Fruit fly (Drosophila melanogaster) whole organism, prepupa: ENCODE results near the gene CG6495.
A peak's percentile ranks its signal among the peaks of the same experiment; 100 is the strongest.

ENCODE experiments used
- Blimp-1 ChIP-seq: fragments of 200-800 bp; sonication (Bioruptor generic); optimal IDR thresholded peaks from 3 replicates; lab custom pipeline; 2017; ENCODE audit warnings: missing biosample characterization, missing genetic modification characterization, mild to moderate bottlenecking, moderate library complexity, missing genetic modification reagents
- CG10631 ChIP-seq: fragments of 200-800 bp; sonication (Bioruptor generic); optimal IDR thresholded peaks from 2 replicates; lab custom pipeline; 2016; ENCODE audit warnings: missing biosample characterization, missing genetic modification characterization
- CG10669 ChIP-seq: fragments of 200-800 bp; sonication (Bioruptor generic); optimal IDR thresholded peaks from 3 replicates; lab custom pipeline; 2018; ENCODE audit warnings: missing biosample characterization, mild to moderate bottlenecking, missing genetic modification characterization, moderate library complexity
- CG11762 ChIP-seq: fragments of 200-800 bp; sonication (Bioruptor generic); optimal IDR thresholded peaks from 3 replicates; lab custom pipeline; 2016; ENCODE audit warnings: missing biosample characterization, missing genetic modification characterization; ENCODE audit not compliant: insufficient read depth
- CG15336 ChIP-seq: fragments of 200-800 bp; sonication (Bioruptor generic); IDR thresholded peaks from 2 replicates; pipeline ENCODE4 v1.3.6; 2022; ENCODE audit warnings: missing biosample characterization, missing genetic modification characterization
- CG1621 ChIP-seq: fragments of 200-800 bp; sonication (Bioruptor generic); optimal IDR thresholded peaks from 3 replicates; lab custom pipeline; 2018; ENCODE audit warnings: missing biosample characterization, mild to moderate bottlenecking, missing genetic modification characterization
- CG16779 ChIP-seq: fragments of 200-800 bp; sonication (Bioruptor generic); optimal IDR thresholded peaks from 3 replicates; lab custom pipeline; 2017; ENCODE audit warnings: missing biosample characterization, mild to moderate bottlenecking, missing genetic modification characterization
- CG3032 ChIP-seq: fragments of 200-800 bp; optimal IDR thresholded peaks from 2 replicates; lab custom pipeline; 2019; ENCODE audit warnings: missing biosample characterization, mild to moderate bottlenecking, missing genetic modification characterization, moderate library complexity
- CG31627 ChIP-seq: fragments of 200-800 bp; sonication (Bioruptor generic); optimal IDR thresholded peaks from 3 replicates; lab custom pipeline; 2016; ENCODE audit warnings: missing biosample characterization, missing genetic modification characterization
- CG3919 ChIP-seq: fragments of 200-800 bp; sonication (Bioruptor generic); optimal IDR thresholded peaks from 3 replicates; lab custom pipeline; 2016; ENCODE audit warnings: missing biosample characterization, missing genetic modification characterization
- CG6163 ChIP-seq: fragments of 200-800 bp; sonication (Bioruptor generic); IDR thresholded peaks from 3 replicates; pipeline ENCODE4 v1.3.6; 2022; ENCODE audit warnings: missing biosample characterization, missing genetic modification characterization
- CG6276 ChIP-seq: fragments of 200-800 bp; sonication (Bioruptor generic); optimal IDR thresholded peaks from 2 replicates; lab custom pipeline; 2017; ENCODE audit warnings: missing biosample characterization, mild to moderate bottlenecking, missing genetic modification characterization
- CG6792 ChIP-seq: fragments of 200-800 bp; sonication (Bioruptor generic); optimal IDR thresholded peaks from 3 replicates; lab custom pipeline; 2016; ENCODE audit warnings: missing biosample characterization, missing genetic modification characterization
- CG6854 ChIP-seq: fragments of 200-800 bp; sonication (Bioruptor generic); optimal IDR thresholded peaks from 2 replicates; lab custom pipeline; 2017; ENCODE audit warnings: missing biosample characterization, mild to moderate bottlenecking, missing genetic modification characterization
- CG7368 ChIP-seq: fragments of 200-800 bp; sonication (Bioruptor generic); optimal IDR thresholded peaks from 3 replicates; lab custom pipeline; 2016; ENCODE audit warnings: missing biosample characterization, missing genetic modification characterization
- CG8119 ChIP-seq: fragments of 200-800 bp; sonication (Bioruptor generic); IDR thresholded peaks from 3 replicates; pipeline ENCODE4 v1.3.6; 2022; ENCODE audit warnings: missing biosample characterization, missing genetic modification characterization
- CG8319 ChIP-seq: fragments of 200-800 bp; sonication (Bioruptor generic); optimal IDR thresholded peaks from 3 replicates; lab custom pipeline; 2016; ENCODE audit warnings: missing biosample characterization, missing genetic modification characterization
- Eip75B ChIP-seq: fragments of 200-800 bp; sonication (Bioruptor generic); optimal IDR thresholded peaks from 3 replicates; lab custom pipeline; 2016; ENCODE audit warnings: missing biosample characterization, missing genetic modification characterization
- Eip78C ChIP-seq: fragments of 200-800 bp; sonication (Bioruptor generic); peaks from one replicate; lab custom pipeline; 2016; ENCODE audit warnings: missing biosample characterization, missing genetic modification characterization
- Ets96B ChIP-seq: fragments of 200-800 bp; optimal IDR thresholded peaks from 2 replicates; lab custom pipeline; 2019; ENCODE audit warnings: missing biosample characterization, mild to moderate bottlenecking, missing genetic modification characterization, moderate library complexity
- Hr38 ChIP-seq: sonication (Bioruptor generic); optimal IDR thresholded peaks from 2 replicates; lab custom pipeline; 2016; ENCODE audit warnings: missing biosample characterization, missing genetic modification characterization
- Hr39 ChIP-seq: fragments of 200-800 bp; sonication (Bioruptor generic); optimal IDR thresholded peaks from 2 replicates; lab custom pipeline; 2016; ENCODE audit warnings: missing biosample characterization, missing genetic modification characterization
- Hr4 ChIP-seq: fragments of 200-800 bp; sonication (Bioruptor generic); optimal IDR thresholded peaks from 3 replicates; lab custom pipeline; 2016; ENCODE audit warnings: missing biosample characterization, missing genetic modification characterization
- Lpt ChIP-seq: fragments of 200-800 bp; sonication (Bioruptor generic); optimal IDR thresholded peaks from 3 replicates; lab custom pipeline; 2016; ENCODE audit warnings: missing biosample characterization, missing genetic modification characterization
- Met ChIP-seq: fragments of 200-800 bp; sonication (Bioruptor generic); optimal IDR thresholded peaks from 3 replicates; lab custom pipeline; 2016; ENCODE audit warnings: missing biosample characterization, missing genetic modification characterization
- Smox ChIP-seq: fragments of 200-800 bp; sonication (Bioruptor generic); optimal IDR thresholded peaks from 3 replicates; lab custom pipeline; 2016; ENCODE audit warnings: missing biosample characterization, missing genetic modification characterization
- Sox14 ChIP-seq: fragments of 200-800 bp; sonication (Bioruptor generic); optimal IDR thresholded peaks from 3 replicates; lab custom pipeline; 2016; ENCODE audit warnings: missing biosample characterization, missing genetic modification characterization
- Sox15 ChIP-seq: fragments of 200-800 bp; sonication (Bioruptor generic); optimal IDR thresholded peaks from 3 replicates; lab custom pipeline; 2016; ENCODE audit warnings: missing biosample characterization, missing genetic modification characterization
- achi ChIP-seq: fragments of 200-800 bp; sonication (Bioruptor generic); optimal IDR thresholded peaks from 3 replicates; lab custom pipeline; 2016; ENCODE audit warnings: missing biosample characterization, missing genetic modification characterization
- acj6 ChIP-seq: fragments of 200-800 bp; sonication (Bioruptor generic); optimal IDR thresholded peaks from 3 replicates; lab custom pipeline; 2016; ENCODE audit warnings: missing biosample characterization, missing genetic modification characterization
- cyc ChIP-seq: fragments of 200-800 bp; sonication (Bioruptor generic); optimal IDR thresholded peaks from 3 replicates; lab custom pipeline; 2016; ENCODE audit warnings: missing biosample characterization, missing genetic modification characterization
- dac ChIP-seq: fragments of 200-800 bp; sonication (Bioruptor generic); optimal IDR thresholded peaks from 2 replicates; lab custom pipeline; 2017; ENCODE audit warnings: missing biosample characterization, mild to moderate bottlenecking, missing genetic modification characterization
- dsx ChIP-seq: fragments of 200-800 bp; optimal IDR thresholded peaks from 3 replicates; lab custom pipeline; 2019; ENCODE audit warnings: missing biosample characterization, mild to moderate bottlenecking, missing genetic modification characterization, moderate library complexity; ENCODE audit not compliant: poor library complexity, severe bottlenecking
- eg ChIP-seq: fragments of 200-800 bp; sonication (Bioruptor generic); IDR thresholded peaks from 3 replicates; pipeline ENCODE4 v1.3.6; 2022; ENCODE audit warnings: missing biosample characterization, missing genetic modification characterization
- fd59A ChIP-seq: fragments of 200-800 bp; sonication (Bioruptor generic); optimal IDR thresholded peaks from 2 replicates; lab custom pipeline; 2017; ENCODE audit warnings: missing biosample characterization, mild to moderate bottlenecking, missing genetic modification characterization, missing genetic modification reagents
- fd85E ChIP-seq: fragments of 200-800 bp; sonication (Bioruptor generic); optimal IDR thresholded peaks from 3 replicates; lab custom pipeline; 2016; ENCODE audit warnings: missing biosample characterization, missing genetic modification characterization
- lz ChIP-seq: fragments of 200-800 bp; sonication (Bioruptor generic); optimal IDR thresholded peaks from 3 replicates; lab custom pipeline; 2016; ENCODE audit warnings: missing biosample characterization, missing genetic modification characterization
- net ChIP-seq: fragments of 200-800 bp; sonication (Bioruptor generic); optimal IDR thresholded peaks from 3 replicates; lab custom pipeline; 2016; ENCODE audit warnings: missing biosample characterization, missing genetic modification characterization
- pdm3 ChIP-seq: fragments of 200-800 bp; sonication (Bioruptor generic); optimal IDR thresholded peaks from 3 replicates; lab custom pipeline; 2016; ENCODE audit warnings: missing biosample characterization, missing genetic modification characterization
- spab ChIP-seq: fragments of 200-800 bp; sonication (Bioruptor generic); optimal IDR thresholded peaks from 2 replicates; lab custom pipeline; 2017; ENCODE audit warnings: missing biosample characterization, mild to moderate bottlenecking, missing genetic modification characterization, missing genetic modification reagents
- ss ChIP-seq, 2 experiments: fragments of 200-800 bp; sonication (Bioruptor generic); optimal IDR thresholded peaks; 2 replicates in 1 of 2; 3 replicates in 1 of 2; lab custom pipeline; 2017 to 2018; ENCODE audit warnings: mild to moderate bottlenecking in 2 of 2, missing biosample characterization in 2 of 2, missing genetic modification characterization in 2 of 2, moderate library complexity in 1 of 2
- svp ChIP-seq: fragments of 200-800 bp; sonication (Bioruptor generic); peaks from one replicate; lab custom pipeline; 2016; ENCODE audit warnings: missing biosample characterization, missing genetic modification characterization
- topi ChIP-seq: fragments of 200-800 bp; sonication (Bioruptor generic); optimal IDR thresholded peaks from 3 replicates; lab custom pipeline; 2016; ENCODE audit warnings: missing biosample characterization, missing genetic modification characterization
- vri ChIP-seq: fragments of 200-800 bp; sonication (Bioruptor generic); optimal IDR thresholded peaks from 3 replicates; lab custom pipeline; 2016; ENCODE audit warnings: missing biosample characterization, mild to moderate bottlenecking, missing genetic modification characterization

Gene CG6495

DNA sequence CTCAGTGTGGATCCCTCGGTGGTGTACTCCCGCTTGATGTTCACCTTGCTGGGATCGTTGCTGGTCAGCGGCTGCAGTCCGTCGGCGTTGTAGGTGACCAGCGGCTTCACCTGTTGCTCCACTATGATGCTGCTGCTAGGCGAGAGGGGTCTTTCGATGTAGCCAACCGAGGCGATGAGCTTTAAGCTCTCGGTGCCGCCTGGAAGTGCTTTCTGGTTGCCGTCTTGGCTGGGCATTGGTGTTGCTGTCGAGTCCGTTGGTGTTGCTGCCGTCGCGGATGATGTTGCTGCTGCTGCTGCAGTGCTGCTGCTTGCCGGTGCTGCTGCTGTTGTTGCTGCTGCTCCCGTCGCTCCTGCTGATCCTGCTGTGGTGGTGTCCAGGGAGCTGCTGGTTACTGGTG, 13.1 kb downstream of the CG6495 start:
- TF ChIP-seq CG10669 (no peak), CG3919 (GFP tag; lab: Kevin White, UChicago) (peak; percentile 94), eg (0 out of 3 replicates have a peak, but pooled peaks have one; percentile 12), Lpt (GFP tag; lab: Kevin White, UChicago) (no peak), acj6 (GFP tag; lab: Kevin White, UChicago) (no peak), CG6276 (no peak), CG3032 (tag; lab: Kevin White, UChicago) (no peak), CG8119 (GFP tag; lab: Robert Waterston, UW) (no peak), Sox14 (GFP tag; lab: Kevin White, UChicago) (no peak)

DNA sequence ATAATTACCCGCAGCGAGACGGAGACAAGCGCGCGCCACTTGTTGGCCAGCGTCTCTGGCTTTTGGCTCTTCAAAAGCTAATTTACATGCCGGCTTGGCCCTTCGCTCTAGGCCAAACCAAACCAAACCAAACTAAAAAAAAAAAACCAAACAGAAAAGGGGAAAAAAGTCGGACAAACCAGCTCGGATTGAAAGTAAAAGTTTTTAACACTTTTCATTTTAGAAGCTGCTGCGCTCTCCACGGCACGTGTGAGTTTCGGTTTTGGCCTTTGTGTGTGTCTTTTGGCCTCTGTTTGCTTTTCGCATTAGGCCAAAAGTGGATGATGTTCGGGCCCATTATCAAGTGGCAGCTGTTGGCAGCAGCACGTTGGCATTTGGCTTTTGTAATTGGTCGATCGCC, 20.3 kb downstream of the CG6495 start:
- peak; percentile 38 for TF ChIP-seq Blimp-1 (GFP tag; lab: Kevin White, UChicago)
- no peak for TF ChIP-seq eg

- TF ChIP-seq Lpt (GFP tag; lab: Kevin White, UChicago) (no peak), svp (no peak), CG6276 (no peak), fd85E (no peak), CG11762 (no peak), vri (GFP tag; lab: Kevin White, UChicago) (no peak), fd59A (GFP tag; lab: Kevin White, UChicago) (no peak), Eip75B (GFP tag; lab: Kevin White, UChicago) (no peak), CG16779 (no peak), Sox15 (GFP tag; lab: Kevin White, UChicago) (no peak), CG3032 (tag; lab: Kevin White, UChicago) (no peak), ss (GFP tag; optimal IDR thresholded peaks at IDR 0.05; lab: Kevin White, UChicago) (no peak)
These were observed 29.0 kb downstream of the CG6495 start, which contains the start of gene CG31870 for dm6 chr2L:10789922-10790321. CG31870 (plus strand) TSS chr2L:10790222.

DNA sequence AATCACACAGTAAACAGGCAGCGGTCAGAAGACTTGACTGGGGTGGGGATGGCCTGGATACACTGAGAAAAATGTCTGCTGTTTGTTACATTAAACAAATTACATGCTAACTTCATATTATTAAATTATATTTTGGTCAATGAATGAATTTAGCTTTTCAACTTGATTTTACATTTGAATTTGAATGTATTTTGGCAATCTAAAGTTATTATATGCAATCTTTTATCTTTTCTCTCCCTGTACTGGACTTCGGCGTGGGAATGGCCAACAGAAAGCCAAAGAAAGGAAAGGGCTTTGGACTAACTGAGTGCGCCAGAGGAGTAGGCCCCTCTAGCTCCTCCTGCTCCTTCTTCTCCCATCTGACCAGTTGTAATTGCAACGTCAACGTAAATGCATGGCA, 30.4 kb downstream of the CG6495 start:
- TF ChIP-seq Eip78C (GFP tag; lab: Kevin White, UChicago) (peak; percentile 90), topi (GFP tag; lab: Kevin White, UChicago) (peak; percentile 69), CG6276 (no peak), CG1621 (tag; lab: Kevin White, UChicago) (peak; percentile 14), CG6163 (GFP tag; lab: Robert Waterston, UW) (peak; percentile 67; the same call in 2 of the 3 replicates), Hr39 (GFP tag; lab: Kevin White, UChicago) (peak; percentile 65), CG10631 (GFP tag; lab: Kevin White, UChicago) (peak; percentile 56), net (peak; percentile 46), spab (GFP tag; lab: Kevin White, UChicago) (peak; percentile 46), Blimp-1 (GFP tag; lab: Kevin White, UChicago) (peak; percentile 50), Smox (GFP tag; lab: Kevin White, UChicago) (peak; percentile 80), CG6792 (GFP tag; lab: Kevin White, UChicago) (peak; percentile 62), CG10669 (peak; percentile 14), dac (no peak), Ets96B (tag; lab: Kevin White, UChicago) (peak; percentile 42), CG11762 (no peak), CG7368 (GFP tag; lab: Kevin White, UChicago) (peak; percentile 49), Hr4 (no peak), CG31627 (GFP tag; lab: Kevin White, UChicago) (peak; percentile 59), pdm3 (GFP tag; lab: Kevin White, UChicago) (peak; percentile 38), Met (GFP tag; lab: Kevin White, UChicago) (peak; percentile 78), CG6854 (GFP tag; lab: Kevin White, UChicago) (peak; percentile 73), acj6 (GFP tag; lab: Kevin White, UChicago) (peak; percentile 47), cyc (peak; percentile 74), CG3919 (GFP tag; lab: Kevin White, UChicago) (peak; percentile 60), Sox14 (GFP tag; lab: Kevin White, UChicago) (peak; percentile 62), achi (GFP tag; lab: Kevin White, UChicago) (peak; percentile 56), CG8319 (peak; percentile 2), Eip75B (GFP tag; lab: Kevin White, UChicago) (peak; percentile 80), CG15336 (GFP tag; lab: Robert Waterston, UW) (peak; percentile 58), dsx (GFP tag; lab: Kevin White, UChicago) (peak; percentile 21), ss (GFP tag; optimal IDR thresholded peaks at IDR 0.05; lab: Kevin White, UChicago) (peak in 1 of 2 experiments; percentile 49), lz (GFP tag; lab: Kevin White, UChicago) (peak; percentile 74), fd59A (GFP tag; lab: Kevin White, UChicago) (peak; percentile 1), Lpt (GFP tag; lab: Kevin White, UChicago) (peak; percentile 9), CG8119 (GFP tag; lab: Robert Waterston, UW) (peak; percentile 72), Hr38 (no peak), Sox15 (GFP tag; lab: Kevin White, UChicago) (no peak)
